Fruit fly (Drosophila melanogaster): Measurements from ENCODE around the gene CG14445.

CG14445 gene

dm6 chrX:6205099-6205498 lies 32.0 kb upstream of the CG14445 start (continued):
- TF ChIP-seq caup (GFP tag; optimal IDR thresholded peaks at IDR 0.05; ENCODE audit: severe bottlenecking), result no peak
- no peak for TF ChIP-seq CoRest (tag; optimal IDR thresholded peaks at IDR 0.05)
- no peak for TF ChIP-seq shn (GFP tag; optimal IDR thresholded peaks at IDR 0.05)
- no peak for TF ChIP-seq Hr39 (optimal IDR thresholded peaks at IDR 0.05)
- no peak for TF ChIP-seq ase (GFP tag; IDR thresholded peaks at IDR 0.05)
- TF ChIP-seq so (GFP tag; IDR thresholded peaks at IDR 0.05), result no peak
- no peak for TF ChIP-seq D19A (tag; optimal IDR thresholded peaks at IDR 0.05)
- TF ChIP-seq crp (GFP tag; optimal IDR thresholded peaks at IDR 0.05), result no peak
- no peak for TF ChIP-seq GATAe (GFP tag; conservative IDR thresholded peaks at IDR 0.05)
- no peak for TF ChIP-seq CG4328 (GFP tag; optimal IDR thresholded peaks at IDR 0.05)
- TF ChIP-seq CG30403 (GFP tag; optimal IDR thresholded peaks at IDR 0.05), result peak; percentile 8
- TF ChIP-seq klu (GFP tag; IDR thresholded peaks at IDR 0.05), result no peak
- TF ChIP-seq ftz-f1 (GFP tag; optimal IDR thresholded peaks at IDR 0.05), result no peak
- no peak for TF ChIP-seq CG4820 (GFP tag; optimal IDR thresholded peaks at IDR 0.05)
- TF ChIP-seq esg (GFP tag; conservative IDR thresholded peaks at IDR 0.05), result no peak
- TF ChIP-seq zf30C (GFP tag; optimal IDR thresholded peaks at IDR 0.05), result no peak
- no peak for TF ChIP-seq Dref (GFP tag; IDR thresholded peaks at IDR 0.05)
- TF ChIP-seq dmrt11E (tag; optimal IDR thresholded peaks at IDR 0.05), result no peak
- TF ChIP-seq CG1792 (GFP tag; optimal IDR thresholded peaks at IDR 0.05), result no peak
- TF ChIP-seq CG16813 (GFP tag; IDR thresholded peaks at IDR 0.05; ENCODE audit: partially characterized antibody), result no peak
- TF ChIP-seq CG2120 (GFP tag; optimal IDR thresholded peaks at IDR 0.05), result peak; percentile 37
- TF ChIP-seq HLH54F (GFP tag; optimal IDR thresholded peaks at IDR 0.05), result no peak
- TF ChIP-seq sim (GFP tag; IDR thresholded peaks at IDR 0.05), result no peak
- TF ChIP-seq Usf (GFP tag; optimal IDR thresholded peaks at IDR 0.05), result no peak
- TF ChIP-seq lmd (GFP tag; IDR thresholded peaks at IDR 0.05), result no peak
- no peak for TF ChIP-seq CG12659 (GFP tag; optimal IDR thresholded peaks at IDR 0.05)
- TF ChIP-seq Vsx1 (GFP tag; optimal IDR thresholded peaks at IDR 0.05), result no peak
- TF ChIP-seq gem (tag; optimal IDR thresholded peaks at IDR 0.05), result peak; percentile 42
- TF ChIP-seq CG11723 (GFP tag; optimal IDR thresholded peaks at IDR 0.05), result no peak
- TF ChIP-seq CG13424 (tag; optimal IDR thresholded peaks at IDR 0.05), result peak; percentile 21
- TF ChIP-seq CG17385 (GFP tag; optimal IDR thresholded peaks at IDR 0.05), result no peak
- no peak for TF ChIP-seq CG13123 (GFP tag; optimal IDR thresholded peaks at IDR 0.05)
- 0 out of 3 replicates have a peak, but pooled peaks have one; percentile 12 for TF ChIP-seq Dbx (GFP tag; IDR thresholded peaks at IDR 0.05)
- no peak for TF ChIP-seq CG8924 (tag; optimal IDR thresholded peaks at IDR 0.05)
- peak; percentile 43 for TF ChIP-seq lab (GFP tag; optimal IDR thresholded peaks at IDR 0.05)
- TF ChIP-seq CG2678 (tag; optimal IDR thresholded peaks at IDR 0.05), result peak; percentile 26
- no peak for TF ChIP-seq CG12104 (GFP tag; optimal IDR thresholded peaks at IDR 0.05)
- TF ChIP-seq ranshi (GFP tag; IDR thresholded peaks at IDR 0.05), result no peak

- TF ChIP-seq Deaf1 (tag; optimal IDR thresholded peaks at IDR 0.05) (peak; percentile 85), Ssrp (tag; optimal IDR thresholded peaks at IDR 0.05) (no peak), Hr39 (optimal IDR thresholded peaks at IDR 0.05) (peak; percentile 56), chinmo (GFP tag; IDR thresholded peaks at IDR 0.05; ENCODE audit: partially characterized antibody) (0 out of 4 replicates have a peak, but pooled peaks have one; percentile 14), abd-A (tag; optimal IDR thresholded peaks at IDR 0.05) (peak; percentile 35), crol (GFP tag; IDR thresholded peaks at IDR 0.05) (peak; percentile 58), CG18599 (GFP tag; optimal IDR thresholded peaks at IDR 0.05) (peak; percentile 31), Adf1 (GFP tag; IDR thresholded peaks at IDR 0.05) (peak; percentile 87), usp (GFP tag; optimal IDR thresholded peaks at IDR 0.05) (no peak), scrt (GFP tag; optimal IDR thresholded peaks at IDR 0.05) (peak; percentile 96), CG2199 (GFP tag; IDR thresholded peaks at IDR 0.05) (no peak), CG6765 (GFP tag; optimal IDR thresholded peaks at IDR 0.05) (no peak), row (GFP tag; IDR thresholded peaks at IDR 0.05) (no peak), shn (GFP tag; optimal IDR thresholded peaks at IDR 0.05) (no peak), ewg (GFP tag; optimal IDR thresholded peaks at IDR 0.05) (peak; percentile 61)
Observed at dm6 chrX:6216650-6217049, 20.5 kb upstream of the CG14445 start.

All from whole organism, embryonic.